Worm (Caenorhabditis elegans) whole organism, L3 larva: Measurements from ENCODE around the gene lsm-3.
"Not testable (repeated sequence)": the region's sequence is repeated elsewhere in the genome, so short reads cannot be mapped to it uniquely, and the experiment has no call there.

Experiments used
- aly-2 ChIP-seq: fragments of 150-350 bp; optimal IDR thresholded peaks from 2 replicates; lab custom pipeline; 2014; ENCODE audit warnings: missing biosample characterization, missing genetic modification characterization
- ceh-16 ChIP-seq: sonication (generic microtip); optimal IDR thresholded peaks from 2 replicates; lab custom pipeline; 2017; ENCODE audit warnings: missing biosample characterization, missing genetic modification characterization
- ceh-82 ChIP-seq: fragments of 150-350 bp; optimal IDR thresholded peaks from 2 replicates; lab custom pipeline; 2014; ENCODE audit warnings: missing biosample characterization, missing genetic modification characterization
- elt-1 ChIP-seq: fragments of 150-350 bp; optimal IDR thresholded peaks from 2 replicates; lab custom pipeline; 2014; ENCODE audit warnings: missing biosample characterization, missing genetic modification characterization
- elt-2 ChIP-seq: sonication (generic microtip); optimal IDR thresholded peaks from 2 replicates; lab custom pipeline; 2016; ENCODE audit warnings: missing genetic modification reagents, mild to moderate bottlenecking, missing genetic modification characterization, missing compliant biosample characterization
- elt-3 ChIP-seq, 3 experiments: fragments of 150-350 bp in 1 of 3; sonication (generic microtip) in 2 of 3; optimal IDR thresholded peaks; 2 replicates in 2 of 3; 4 replicates in 1 of 3; lab custom pipeline; 2014 to 2017; ENCODE audit warnings: missing biosample characterization in 3 of 3, missing genetic modification characterization in 3 of 3
- eor-1 ChIP-seq, 2 experiments: fragments of 150-350 bp; optimal IDR thresholded peaks; 2 replicates each; lab custom pipeline; 2014 to 2018; ENCODE audit warnings: missing biosample characterization in 2 of 2, missing genetic modification characterization in 2 of 2
- fkh-10 ChIP-seq: sonication (generic microtip); optimal IDR thresholded peaks from 2 replicates; lab custom pipeline; 2017; ENCODE audit warnings: missing biosample characterization, missing genetic modification reagents, missing genetic modification characterization
- fos-1 ChIP-seq: fragments of 150-350 bp; optimal IDR thresholded peaks from 2 replicates; lab custom pipeline; 2014; ENCODE audit warnings: missing biosample characterization, missing genetic modification characterization
- hmg-11 ChIP-seq: sonication (generic microtip); optimal IDR thresholded peaks from 2 replicates; lab custom pipeline; 2016; ENCODE audit warnings: missing genetic modification characterization, missing compliant biosample characterization
- jun-1 ChIP-seq: fragments of 150-350 bp; optimal IDR thresholded peaks from 2 replicates; lab custom pipeline; 2014; ENCODE audit warnings: missing biosample characterization, missing genetic modification reagents, missing genetic modification characterization
- lsy-12 ChIP-seq: sonication (generic microtip); optimal IDR thresholded peaks from 2 replicates; lab custom pipeline; 2016; ENCODE audit warnings: mild to moderate bottlenecking, missing genetic modification characterization, missing compliant biosample characterization
- mdl-1 ChIP-seq: fragments of 150-350 bp; optimal IDR thresholded peaks from 2 replicates; lab custom pipeline; 2014; ENCODE audit warnings: missing biosample characterization, missing genetic modification characterization
- nfya-1 ChIP-seq: sonication (generic microtip); optimal IDR thresholded peaks from 2 replicates; lab custom pipeline; 2017; ENCODE audit warnings: missing genetic modification characterization, mild to moderate bottlenecking, missing compliant biosample characterization, antibody characterized with exemption, moderate library complexity; ENCODE audit not compliant: insufficient read depth
- nhr-23 ChIP-seq: fragments of 150-350 bp; optimal IDR thresholded peaks from 2 replicates; lab custom pipeline; 2014; ENCODE audit warnings: missing biosample characterization, missing genetic modification reagents, missing genetic modification characterization
- nhr-237 ChIP-seq: fragments of 150-350 bp; optimal IDR thresholded peaks from 2 replicates; lab custom pipeline; 2014; ENCODE audit warnings: missing biosample characterization, missing genetic modification characterization
- nhr-25 ChIP-seq: sonication (generic microtip); optimal IDR thresholded peaks from 2 replicates; lab custom pipeline; 2017; ENCODE audit warnings: missing biosample characterization, missing genetic modification characterization
- nhr-67 ChIP-seq: fragments of 150-350 bp; optimal IDR thresholded peaks from 2 replicates; lab custom pipeline; 2014; ENCODE audit warnings: missing biosample characterization, missing genetic modification characterization
- nhr-77 ChIP-seq: fragments of 150-350 bp; optimal IDR thresholded peaks from 2 replicates; lab custom pipeline; 2014; ENCODE audit warnings: missing biosample characterization, missing genetic modification characterization
- sea-2 ChIP-seq: fragments of 150-350 bp; sonication (generic microtip); optimal IDR thresholded peaks from 4 replicates; lab custom pipeline; 2014; ENCODE audit warnings: missing biosample characterization, missing genetic modification reagents, missing genetic modification characterization
- skn-1 ChIP-seq: fragments of 150-350 bp; optimal IDR thresholded peaks from 2 replicates; lab custom pipeline; 2014; ENCODE audit warnings: missing biosample characterization, missing genetic modification characterization
- snpc-4 ChIP-seq: fragments of 150-350 bp; optimal IDR thresholded peaks from 2 replicates; lab custom pipeline; 2014; ENCODE audit warnings: missing biosample characterization, missing genetic modification characterization
- tbx-2 ChIP-seq: sonication (generic microtip); optimal IDR thresholded peaks from 2 replicates; lab custom pipeline; 2016; ENCODE audit warnings: mild to moderate bottlenecking, missing genetic modification characterization, missing compliant biosample characterization
- ztf-4 ChIP-seq: fragments of 150-350 bp; optimal IDR thresholded peaks from 2 replicates; lab custom pipeline; 2014; ENCODE audit warnings: missing biosample characterization, missing genetic modification characterization

lsm-3 gene

ce11 chrIV:13422200-13422599 is 35.2 kb downstream of the lsm-3 start, which contains the start of gene nol-9:
nol-9 (plus strand) TSS chrIV:13422500.
- TF ChIP-seq sea-2 (GFP tag; lab: Kevin White, UChicago) (no peak), fos-1 (tag; lab: Kevin White, UChicago) (no peak), aly-2 (tag; lab: Kevin White, UChicago) (no peak), ceh-16 (tag; lab: Kevin White, UChicago) (no peak), ceh-82 (tag; lab: Kevin White, UChicago) (no peak), nhr-77 (no peak), elt-1 (tag; lab: Kevin White, UChicago) (no peak)
- TF ChIP-seq, all 47 proteins: peak for 0

DNA sequence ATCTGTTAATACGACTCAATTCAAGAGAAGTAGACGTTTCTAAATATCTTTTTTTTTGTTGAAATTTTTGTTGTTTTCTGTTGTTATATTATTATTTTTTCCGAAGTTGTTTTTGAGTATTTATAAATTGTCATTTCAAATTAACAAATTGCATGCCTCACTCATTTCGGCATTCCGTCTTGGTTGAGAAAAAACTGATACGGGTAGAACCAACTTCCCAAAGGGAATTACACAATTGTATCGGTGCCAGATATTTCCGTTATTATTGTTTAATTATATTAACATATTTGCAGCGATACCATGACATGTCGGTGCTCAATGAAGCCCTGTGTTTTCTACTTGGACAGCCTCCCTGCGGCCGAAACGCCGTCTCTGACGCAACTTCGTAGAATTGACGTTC is 42.2 kb downstream of the lsm-3 start, which contains the start of gene K09B11.4:
Gene K09B11.4, plus strand, starts transcription at position 301 of the 400 bp plus-strand sequence.
- no peak for TF ChIP-seq eor-1 (tag; optimal IDR thresholded peaks at IDR 0.05; lab: Kevin White, UChicago)
- no peak for TF ChIP-seq nfya-1 (tag; lab: Kevin White, UChicago)
- TF ChIP-seq skn-1 (tag; lab: Kevin White, UChicago) = no peak
- no peak for TF ChIP-seq nhr-25
- TF ChIP-seq mdl-1 (tag; lab: Kevin White, UChicago) = no peak
- TF ChIP-seq hmg-11 = no peak
- no peak for TF ChIP-seq ztf-4 (tag; lab: Kevin White, UChicago)
- TF ChIP-seq ceh-16 (tag; lab: Kevin White, UChicago) = no peak
- TF ChIP-seq nhr-237 (tag; lab: Kevin White, UChicago) = no peak
- no peak for TF ChIP-seq elt-3 (tag; optimal IDR thresholded peaks at IDR 0.05; lab: Kevin White, UChicago)
- no peak for TF ChIP-seq nhr-67 (tag; lab: Kevin White, UChicago)
- no peak for TF ChIP-seq nhr-23 (tag; lab: Kevin White, UChicago)
- TF ChIP-seq jun-1 (tag; lab: Kevin White, UChicago) = no peak
- TF ChIP-seq elt-2 = no peak

- TF ChIP-seq snpc-4 = peak; percentile 65
Measured at ce11 chrIV:13430137-13430536, 43.1 kb downstream of the lsm-3 start.

DNA sequence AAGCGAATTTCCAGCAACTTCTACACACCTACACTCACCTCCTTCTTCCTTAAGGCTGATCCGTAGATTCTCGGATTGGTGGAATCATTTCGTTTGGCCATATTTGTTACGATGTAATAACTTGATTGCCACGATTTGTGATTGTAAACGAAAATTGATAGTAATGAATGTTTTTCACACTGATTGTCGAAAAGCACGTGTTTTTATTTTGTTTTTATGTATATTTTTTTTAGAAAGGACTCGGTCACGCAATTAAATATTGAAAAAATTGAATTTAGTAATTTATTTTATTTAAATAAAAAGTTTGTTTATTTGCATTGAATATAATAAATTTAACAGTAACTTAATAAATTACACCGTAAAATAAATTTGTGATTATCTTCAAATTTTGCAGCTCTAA is 46.9 kb downstream of the lsm-3 start, which contains the start of gene K09B11.5:
Gene K09B11.5, minus strand, starts transcription at position 101 of the 400 bp plus-strand sequence.
- not testable (repeated sequence) for TF ChIP-seq fkh-10 (GFP tag; lab: Kevin White, UChicago); tbx-2; lsy-12 (tag; lab: Kevin White, UChicago)
